Worm (Caenorhabditis elegans): Measurements from ENCODE around the gene nlp-49.

The nlp-49 gene

ce11 chrX:5868030-5868429 lies 36.4 kb upstream of the nlp-49 start:
- TF ChIP-seq ZK185.1 (tag; optimal IDR thresholded peaks at IDR 0.05; ENCODE audit: poor library complexity, severe bottlenecking) = no peak
- no peak for TF ChIP-seq Y53F4B.3 (GFP tag; IDR thresholded peaks at IDR 0.05)
- TF ChIP-seq sea-2 (GFP tag; IDR thresholded peaks at IDR 0.05) = no peak
- TF ChIP-seq lin-35 (GFP tag; optimal IDR thresholded peaks at IDR 0.05) = no peak
- no peak for TF ChIP-seq nfya-1 (tag; optimal IDR thresholded peaks at IDR 0.05; ENCODE audit: borderline replicate concordance, insufficient read depth)

DNA sequence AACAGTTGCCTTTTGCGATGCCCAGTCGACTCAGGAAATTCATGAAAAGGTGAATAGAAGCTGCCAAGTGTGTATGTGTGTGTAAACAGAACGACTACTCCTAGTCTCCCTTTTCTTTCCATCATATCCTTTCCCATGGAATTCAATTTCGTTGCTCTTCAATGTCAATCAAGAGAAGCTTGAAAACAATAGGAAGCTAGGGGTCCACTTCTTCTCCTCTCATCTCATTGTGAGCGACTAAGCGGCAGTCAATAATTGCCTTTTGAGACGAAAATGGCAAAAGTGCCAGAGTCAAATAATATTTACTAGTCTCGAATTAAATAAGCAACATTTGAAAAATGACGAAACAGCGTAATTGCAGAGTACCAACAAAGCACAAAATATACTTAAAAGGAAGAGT lies 34.9 kb upstream of the nlp-49 start:
- TF ChIP-seq madf-8 (GFP tag; conservative IDR thresholded peaks at IDR 0.05) (no peak), B0336.3 (GFP tag; IDR thresholded peaks at IDR 0.05) (no peak), lag-1 (GFP tag; IDR thresholded peaks at IDR 0.05) (no peak), let-526 (GFP tag; IDR thresholded peaks at IDR 0.05) (no peak), hmg-1.2 (GFP tag; IDR thresholded peaks at IDR 0.05) (no peak), ztf-26 (tag; optimal IDR thresholded peaks at IDR 0.05) (no peak), sdz-38 (tag; optimal IDR thresholded peaks at IDR 0.05) (no peak), dox-1 (GFP tag; IDR thresholded peaks at IDR 0.05) (no peak), nhr-90 (tag; optimal IDR thresholded peaks at IDR 0.05) (no peak), ceh-58 (GFP tag; IDR thresholded peaks at IDR 0.05) (no peak), pha-4 (tag; optimal IDR thresholded peaks at IDR 0.05) (no peak), rcor-1 (GFP tag; IDR thresholded peaks at IDR 0.05) (no peak), mes-4 (tag; optimal IDR thresholded peaks at IDR 0.05) (no peak), mcd-1 (GFP tag; IDR thresholded peaks at IDR 0.05) (no peak), ceh-27 (GFP tag; optimal IDR thresholded peaks at IDR 0.05) (no peak), sptf-2 (GFP tag; optimal IDR thresholded peaks at IDR 0.05) (no peak), unc-130 (GFP tag; optimal IDR thresholded peaks at IDR 0.05) (no peak)

ce11 chrX:5872153-5872552 lies 32.3 kb upstream of the nlp-49 start:
- TF ChIP-seq K12H6.12 (tag; optimal IDR thresholded peaks at IDR 0.05) = no peak
- TF ChIP-seq ceh-58 (GFP tag; IDR thresholded peaks at IDR 0.05) = no peak
- TF ChIP-seq F39B2.1 (GFP tag; IDR thresholded peaks at IDR 0.05) = no peak
- no peak for TF ChIP-seq rpc-1 (optimal IDR thresholded peaks at IDR 0.05)
- no peak for TF ChIP-seq rpc-1 (tag; optimal IDR thresholded peaks at IDR 0.05)
- TF ChIP-seq cebp-2 (GFP tag; IDR thresholded peaks at IDR 0.05) = 0 out of 2 replicates have a peak, but pooled peaks have one; percentile 67
- TF ChIP-seq ceh-91 (GFP tag; IDR thresholded peaks at IDR 0.05) = no peak
- TF ChIP-seq hsf-1 (GFP tag; IDR thresholded peaks at IDR 0.05) = no peak
- 0 out of 2 replicates have a peak, but pooled peaks have one; percentile 10 for TF ChIP-seq ztf-25 (GFP tag; IDR thresholded peaks at IDR 0.05)
- no peak for TF ChIP-seq ztf-18 (tag; optimal IDR thresholded peaks at IDR 0.05)
- no peak for TF ChIP-seq nfyb-1 (GFP tag; IDR thresholded peaks at IDR 0.05)
- TF ChIP-seq zfh-2 (GFP tag; conservative IDR thresholded peaks at IDR 0.05) = peak; percentile 56
- no peak for TF ChIP-seq F55B11.4 (tag; optimal IDR thresholded peaks at IDR 0.05; ENCODE audit: borderline replicate concordance, insufficient read depth)
- TF ChIP-seq ztf-22 (GFP tag; optimal IDR thresholded peaks at IDR 0.05) = no peak
- no peak for TF ChIP-seq unc-62 (GFP tag; optimal IDR thresholded peaks at IDR 0.05)
- no peak for TF ChIP-seq let-607 (tag; optimal IDR thresholded peaks at IDR 0.05)
- no peak for TF ChIP-seq madf-3 (GFP tag; IDR thresholded peaks at IDR 0.05)
